Worm (Caenorhabditis elegans) whole organism, L2 larva: ENCODE data around the gene fbxa-69.

Experiments
- C34F6.9 ChIP-seq: fragments of 150-350 bp; optimal IDR thresholded peaks from 2 replicates; lab custom pipeline; 2014; ENCODE audit warnings: missing biosample characterization, missing genetic modification characterization
- F13H6.1 ChIP-seq: sonication (generic microtip); optimal IDR thresholded peaks from 2 replicates; lab custom pipeline; 2016; ENCODE audit warnings: missing genetic modification characterization, missing compliant biosample characterization
- Y55F3AM.14 ChIP-seq: fragments of 200-800 bp; sonication (Bioruptor generic); optimal IDR thresholded peaks from 2 replicates; lab custom pipeline; 2018; ENCODE audit warnings: mild to moderate bottlenecking, missing genetic modification characterization, missing compliant biosample characterization
- ZK546.5 ChIP-seq: sonication (generic microtip); optimal IDR thresholded peaks from 2 replicates; lab custom pipeline; 2017; ENCODE audit warnings: missing biosample characterization, missing genetic modification characterization
- ama-1 ChIP-seq: fragments of 150-350 bp; optimal IDR thresholded peaks from 2 replicates; lab custom pipeline; 2018; ENCODE audit warnings: inconsistent platforms
- blmp-1 ChIP-seq: sonication (generic microtip); optimal IDR thresholded peaks from 2 replicates; lab custom pipeline; 2017; ENCODE audit warnings: missing genetic modification characterization, mild to moderate bottlenecking, missing compliant biosample characterization, antibody characterized with exemption, moderate library complexity; ENCODE audit not compliant: insufficient read depth
- ceh-16 ChIP-seq: fragments of 150-350 bp; optimal IDR thresholded peaks from 2 replicates; lab custom pipeline; 2014; ENCODE audit warnings: missing biosample characterization, missing genetic modification characterization
- crh-2 ChIP-seq: sonication (generic microtip); optimal IDR thresholded peaks from 2 replicates; lab custom pipeline; 2017; ENCODE audit warnings: missing biosample characterization, missing genetic modification characterization
- dmd-4 ChIP-seq: sonication (generic microtip); optimal IDR thresholded peaks from 2 replicates; lab custom pipeline; 2017; ENCODE audit warnings: missing biosample characterization, missing genetic modification characterization
- egl-27 ChIP-seq: sonication (generic microtip); optimal IDR thresholded peaks from 3 replicates; lab custom pipeline; 2017; ENCODE audit warnings: missing biosample characterization, missing genetic modification reagents, missing genetic modification characterization
- elt-1 ChIP-seq: fragments of 150-350 bp; optimal IDR thresholded peaks from 2 replicates; lab custom pipeline; 2014; ENCODE audit warnings: missing biosample characterization, missing genetic modification characterization
- fos-1 ChIP-seq: fragments of 150-350 bp; optimal IDR thresholded peaks from 2 replicates; lab custom pipeline; 2014; ENCODE audit warnings: missing biosample characterization, missing genetic modification characterization
- gmeb-1 ChIP-seq: fragments of 150-350 bp; optimal IDR thresholded peaks from 2 replicates; lab custom pipeline; 2014; ENCODE audit warnings: missing biosample characterization, missing genetic modification characterization
- lin-11 ChIP-seq: fragments of 150-350 bp; sonication (generic microtip); optimal IDR thresholded peaks from 2 replicates; lab custom pipeline; 2014; ENCODE audit warnings: missing biosample characterization, missing genetic modification characterization, inconsistent platforms, mixed read lengths
- lin-13 ChIP-seq: fragments of 150-350 bp; optimal IDR thresholded peaks from 2 replicates; lab custom pipeline; 2014; ENCODE audit warnings: missing biosample characterization, missing genetic modification reagents, missing genetic modification characterization
- lin-39 ChIP-seq: fragments of 150-350 bp; optimal IDR thresholded peaks from 2 replicates; lab custom pipeline; 2014; ENCODE audit warnings: missing biosample characterization, missing genetic modification reagents, missing genetic modification characterization
- lsy-2 ChIP-seq, 2 experiments: fragments of 150-350 bp in 1 of 2; sonication (generic microtip) in 1 of 2; optimal IDR thresholded peaks; 2 replicates each; lab custom pipeline; 2014 to 2017; ENCODE audit warnings: missing biosample characterization in 2 of 2, missing genetic modification characterization in 2 of 2
- mab-5 ChIP-seq: fragments of 150-350 bp; optimal IDR thresholded peaks from 2 replicates; lab custom pipeline; 2014; ENCODE audit warnings: missing biosample characterization, missing genetic modification characterization
- mbf-1 ChIP-seq: sonication (generic microtip); optimal IDR thresholded peaks from 2 replicates; lab custom pipeline; 2017; ENCODE audit warnings: missing biosample characterization, missing genetic modification characterization
- nhr-10 ChIP-seq: sonication (generic microtip); optimal IDR thresholded peaks from 2 replicates; lab custom pipeline; 2017; ENCODE audit warnings: missing biosample characterization, missing genetic modification characterization
- nhr-11 ChIP-seq: fragments of 150-350 bp; optimal IDR thresholded peaks from 2 replicates; lab custom pipeline; 2014; ENCODE audit warnings: missing biosample characterization, missing genetic modification characterization
- nhr-12 ChIP-seq: fragments of 150-350 bp; optimal IDR thresholded peaks from 2 replicates; lab custom pipeline; 2014; ENCODE audit warnings: missing biosample characterization, missing genetic modification characterization
- nhr-129 ChIP-seq: fragments of 150-350 bp; optimal IDR thresholded peaks from 2 replicates; lab custom pipeline; 2014; ENCODE audit warnings: missing biosample characterization, missing genetic modification characterization
- nhr-21 ChIP-seq: fragments of 150-350 bp; optimal IDR thresholded peaks from 2 replicates; lab custom pipeline; 2014; ENCODE audit warnings: missing biosample characterization, missing genetic modification characterization
- nhr-237 ChIP-seq: fragments of 150-350 bp; optimal IDR thresholded peaks from 2 replicates; lab custom pipeline; 2014; ENCODE audit warnings: missing biosample characterization, missing genetic modification characterization
- nhr-25 ChIP-seq: fragments of 150-350 bp; sonication (generic microtip); optimal IDR thresholded peaks from 3 replicates; lab custom pipeline; 2014; ENCODE audit warnings: missing biosample characterization, missing genetic modification characterization
- nhr-6 ChIP-seq: fragments of 150-350 bp; optimal IDR thresholded peaks from 2 replicates; lab custom pipeline; 2014; ENCODE audit warnings: missing biosample characterization, missing genetic modification characterization
- nhr-77 ChIP-seq: fragments of 150-350 bp; optimal IDR thresholded peaks from 2 replicates; lab custom pipeline; 2014; ENCODE audit warnings: missing biosample characterization, missing genetic modification characterization
- peb-1 ChIP-seq: fragments of 150-350 bp; optimal IDR thresholded peaks from 2 replicates; lab custom pipeline; 2014; ENCODE audit warnings: missing biosample characterization, missing genetic modification characterization
- skn-1 ChIP-seq: sonication (generic microtip); optimal IDR thresholded peaks from 2 replicates; lab custom pipeline; 2017; ENCODE audit warnings: missing biosample characterization, missing genetic modification characterization
- sma-9 ChIP-seq, 2 experiments: fragments of 150-350 bp in 1 of 2; sonication (generic microtip) in 1 of 2; optimal IDR thresholded peaks; 2 replicates each; lab custom pipeline; 2014 to 2016; ENCODE audit warnings: missing genetic modification characterization in 2 of 2, mild to moderate bottlenecking in 1 of 2, missing biosample characterization in 1 of 2, missing compliant biosample characterization in 1 of 2, missing genetic modification reagents in 1 of 2, moderate library complexity in 1 of 2
- snpc-4 ChIP-seq: fragments of 150-350 bp; optimal IDR thresholded peaks from 2 replicates; lab custom pipeline; 2014; ENCODE audit warnings: missing biosample characterization, missing genetic modification characterization
- unc-39 ChIP-seq: fragments of 150-350 bp; optimal IDR thresholded peaks from 2 replicates; lab custom pipeline; 2014; ENCODE audit warnings: missing biosample characterization, missing genetic modification characterization
- unc-55 ChIP-seq: fragments of 150-350 bp; sonication (generic microtip); optimal IDR thresholded peaks from 3 replicates; lab custom pipeline; 2014; ENCODE audit warnings: missing biosample characterization, missing genetic modification reagents, missing genetic modification characterization
- unc-62 ChIP-seq: fragments of 150-350 bp; optimal IDR thresholded peaks from 2 replicates; lab custom pipeline; 2014; ENCODE audit warnings: missing biosample characterization, missing genetic modification reagents, missing genetic modification characterization
- ztf-1 ChIP-seq: fragments of 200-800 bp; sonication (Bioruptor generic); conservative IDR thresholded peaks from 2 replicates; pipeline ENCODE4 v1.3.6; 2022; ENCODE audit warnings: missing genetic modification characterization, missing compliant biosample characterization
- ztf-4 ChIP-seq: fragments of 150-350 bp; optimal IDR thresholded peaks from 2 replicates; lab custom pipeline; 2014; ENCODE audit warnings: missing biosample characterization, missing genetic modification characterization

The fbxa-69 gene

ce11 chrV:15792409-15792808 is 23.4 kb downstream of the fbxa-69 start, which contains the start of gene T26E4.4:
T26E4.4 (minus strand) TSS chrV:15792509.
- TF ChIP-seq nhr-11 (tag; lab: Kevin White, UChicago) (no peak), ama-1 (lab: Kevin White, UChicago) (no peak), F13H6.1 (no peak), lin-13 (GFP tag; lab: Kevin White, UChicago) (no peak), lin-39 (tag; lab: Kevin White, UChicago) (no peak), nhr-237 (tag; lab: Kevin White, UChicago) (no peak), Y55F3AM.14 (no peak), ZK546.5 (tag; lab: Kevin White, UChicago) (no peak), nhr-21 (tag; lab: Kevin White, UChicago) (no peak)

ce11 chrV:15782494-15782893 is 33.3 kb downstream of the fbxa-69 start, which contains the start of gene T26E4.3:
T26E4.3 (plus strand) TSS chrV:15782794.
- TF ChIP-seq unc-39 (tag; lab: Kevin White, UChicago) (no peak), unc-55 (GFP tag; lab: Kevin White, UChicago) (no peak), Y55F3AM.14 (no peak), mab-5 (tag; lab: Kevin White, UChicago) (no peak), mbf-1 (no peak), nhr-11 (tag; lab: Kevin White, UChicago) (no peak), sma-9 (GFP tag; optimal IDR thresholded peaks at IDR 0.05; lab: Kevin White, UChicago) (no peak), sma-9 (tag; optimal IDR thresholded peaks at IDR 0.05; lab: Kevin White, UChicago) (no peak), nhr-129 (tag; lab: Kevin White, UChicago) (no peak), ztf-1 (GFP tag; lab: Robert Waterston, UW) (no peak), lsy-2 (tag; optimal IDR thresholded peaks at IDR 0.05; lab: Kevin White, UChicago) (no peak), F13H6.1 (no peak), nhr-6 (tag; lab: Kevin White, UChicago) (no peak), unc-62 (no peak), ceh-16 (tag; lab: Kevin White, UChicago) (no peak), nhr-12 (no peak), snpc-4 (tag; lab: Kevin White, UChicago) (no peak), crh-2 (tag; lab: Kevin White, UChicago) (no peak), skn-1 (no peak)

DNA sequence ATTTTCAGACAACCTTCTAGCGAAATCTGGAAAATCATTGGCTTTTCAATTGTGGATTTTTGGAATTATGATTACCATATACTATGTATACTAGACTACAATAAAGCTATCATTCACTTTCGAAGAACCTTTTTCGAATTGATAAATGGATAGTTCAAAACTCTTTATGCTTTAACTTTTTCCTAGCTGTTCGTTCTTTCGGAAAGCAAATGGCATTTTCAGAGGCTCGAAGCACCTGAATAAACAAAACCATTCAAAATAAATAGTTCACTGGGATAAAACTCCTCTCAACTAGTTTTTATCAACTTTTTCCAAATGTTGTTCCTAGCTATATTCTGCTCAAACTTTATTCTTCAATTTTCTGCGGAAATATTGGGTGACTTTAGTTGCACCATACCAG is 34.7 kb downstream of the fbxa-69 start, which contains the start of gene T26E4.2:
Gene T26E4.2 (plus strand): TSS at position 301 of the 400 bp plus-strand sequence.
- TF ChIP-seq ztf-4 (tag; lab: Kevin White, UChicago) (no peak), dmd-4 (tag; lab: Kevin White, UChicago) (no peak), mab-5 (tag; lab: Kevin White, UChicago) (no peak), lsy-2 (tag; optimal IDR thresholded peaks at IDR 0.05; lab: Kevin White, UChicago) (no peak), ZK546.5 (tag; lab: Kevin White, UChicago) (no peak), unc-55 (GFP tag; lab: Kevin White, UChicago) (no peak), ceh-16 (tag; lab: Kevin White, UChicago) (no peak)

ce11 chrV:15779128-15779729 is 36.5 kb downstream of the fbxa-69 start, which contains the start of the genes nhr-285 and irld-52:
nhr-285 (minus strand) TSS chrV:15779228.
irld-52 (plus strand) TSS chrV:15779679.
- no peak for TF ChIP-seq lsy-2 (tag; optimal IDR thresholded peaks at IDR 0.05; lab: Kevin White, UChicago)
- no peak for TF ChIP-seq lin-11
- no peak for TF ChIP-seq C34F6.9
- no peak for TF ChIP-seq crh-2 (tag; lab: Kevin White, UChicago)
- TF ChIP-seq egl-27 (tag; lab: Kevin White, UChicago), result no peak
- no peak for TF ChIP-seq lin-39 (tag; lab: Kevin White, UChicago)
- TF ChIP-seq mbf-1, result no peak
- TF ChIP-seq nhr-25 (tag; lab: Kevin White, UChicago), result no peak
- no peak for TF ChIP-seq elt-1 (tag; lab: Kevin White, UChicago)
- no peak for TF ChIP-seq peb-1 (tag; lab: Kevin White, UChicago)
- TF ChIP-seq nhr-77, result no peak
- no peak for TF ChIP-seq unc-39 (tag; lab: Kevin White, UChicago)
- no peak for TF ChIP-seq dmd-4 (tag; lab: Kevin White, UChicago)
- TF ChIP-seq unc-62, result no peak
- TF ChIP-seq blmp-1 (tag; lab: Kevin White, UChicago), result no peak
- TF ChIP-seq lin-13 (GFP tag; lab: Kevin White, UChicago), result no peak
- TF ChIP-seq gmeb-1 (tag; lab: Kevin White, UChicago), result no peak
- no peak for TF ChIP-seq fos-1 (tag; lab: Kevin White, UChicago)
- TF ChIP-seq nhr-10 (tag; lab: Kevin White, UChicago), result no peak
